Worm (Caenorhabditis elegans) whole organism, L1 larva: Measurements from ENCODE around the gene bath-20.

Experiments used
- C16A3.4 ChIP-seq: fragments of 150-350 bp; optimal IDR thresholded peaks from 2 replicates; lab custom pipeline; 2014; ENCODE audit warnings: missing biosample characterization, missing genetic modification characterization
- F16B12.6 ChIP-seq: fragments of 150-350 bp; optimal IDR thresholded peaks from 2 replicates; lab custom pipeline; 2014; ENCODE audit warnings: missing biosample characterization, missing genetic modification characterization
- aha-1 ChIP-seq: fragments of 150-350 bp; optimal IDR thresholded peaks from 2 replicates; lab custom pipeline; 2014; ENCODE audit warnings: missing biosample characterization, missing genetic modification characterization
- ceh-82 ChIP-seq, 3 experiments: fragments of 150-350 bp in 1 of 3; sonication (generic microtip) in 2 of 3; optimal IDR thresholded peaks; 2 replicates each; lab custom pipeline; 2014 to 2017; ENCODE audit warnings: missing biosample characterization in 3 of 3, missing genetic modification characterization in 3 of 3
- ceh-88 ChIP-seq: fragments of 200-800 bp; sonication (Bioruptor generic); IDR thresholded peaks from 2 replicates; pipeline ENCODE4 v1.3.6; 2022; ENCODE audit warnings: missing genetic modification characterization, missing compliant biosample characterization
- ces-1 ChIP-seq: fragments of 150-350 bp; optimal IDR thresholded peaks from 2 replicates; lab custom pipeline; 2014; ENCODE audit warnings: missing biosample characterization, missing genetic modification reagents, missing genetic modification characterization
- dsc-1 ChIP-seq: sonication (generic microtip); optimal IDR thresholded peaks from 2 replicates; lab custom pipeline; 2016; ENCODE audit warnings: mild to moderate bottlenecking, missing genetic modification characterization, missing compliant biosample characterization
- efl-1 ChIP-seq, 4 experiments: fragments of 150-350 bp; optimal IDR thresholded peaks in 3 of 4; peaks in 1 of 4; 1 replicate in 1 of 4; 2 replicates in 3 of 4; lab custom pipeline; 2014; ENCODE audit warnings: missing biosample characterization in 2 of 4, missing genetic modification characterization in 2 of 4, missing genetic modification reagents in 2 of 4
- elt-2 ChIP-seq: sonication (generic microtip); optimal IDR thresholded peaks from 2 replicates; lab custom pipeline; 2016; ENCODE audit warnings: missing genetic modification characterization, mild to moderate bottlenecking, inconsistent platforms, missing compliant biosample characterization, missing genetic modification reagents
- fos-1 ChIP-seq: fragments of 150-350 bp; optimal IDR thresholded peaks from 2 replicates; lab custom pipeline; 2014; ENCODE audit warnings: missing biosample characterization, missing genetic modification characterization
- grh-1 ChIP-seq: fragments of 200-800 bp; sonication (Bioruptor generic); IDR thresholded peaks from 2 replicates; pipeline ENCODE4 v1.3.6; 2022; ENCODE audit warnings: missing genetic modification reagents, missing genetic modification characterization, missing compliant biosample characterization
- hlh-4 ChIP-seq: sonication (generic microtip); optimal IDR thresholded peaks from 2 replicates; lab custom pipeline; 2016; ENCODE audit warnings: mild to moderate bottlenecking, missing genetic modification characterization, missing compliant biosample characterization
- irx-1 ChIP-seq: sonication (generic microtip); optimal IDR thresholded peaks from 2 replicates; lab custom pipeline; 2016; ENCODE audit warnings: missing genetic modification characterization, missing compliant biosample characterization
- jun-1 ChIP-seq: fragments of 150-350 bp; optimal IDR thresholded peaks from 2 replicates; lab custom pipeline; 2014; ENCODE audit warnings: missing biosample characterization, missing genetic modification reagents, missing genetic modification characterization
- lin-15B ChIP-seq: fragments of 150-350 bp; sonication (generic microtip); optimal IDR thresholded peaks from 3 replicates; lab custom pipeline; 2014; ENCODE audit warnings: missing biosample characterization, missing genetic modification characterization
- lin-35 ChIP-seq, 2 experiments: fragments of 150-350 bp; optimal IDR thresholded peaks; 2 replicates each; lab custom pipeline; 2014; ENCODE audit warnings: missing biosample characterization in 2 of 2, missing genetic modification characterization in 2 of 2, missing genetic modification reagents in 2 of 2
- nhr-47 ChIP-seq: sonication (generic microtip); optimal IDR thresholded peaks from 2 replicates; lab custom pipeline; 2016; ENCODE audit warnings: mild to moderate bottlenecking, missing genetic modification characterization, moderate library complexity, missing compliant biosample characterization
- nhr-71 ChIP-seq: sonication (generic microtip); optimal IDR thresholded peaks from 2 replicates; lab custom pipeline; 2016; ENCODE audit warnings: mild to moderate bottlenecking, missing genetic modification characterization, moderate library complexity, missing compliant biosample characterization
- nhr-76 ChIP-seq: sonication (generic microtip); optimal IDR thresholded peaks from 2 replicates; lab custom pipeline; 2017; ENCODE audit warnings: missing biosample characterization, missing genetic modification characterization
- nhr-84 ChIP-seq: sonication (generic microtip); optimal IDR thresholded peaks from 2 replicates; lab custom pipeline; 2017; ENCODE audit warnings: missing biosample characterization, missing genetic modification characterization
- pax-3 ChIP-seq: fragments of 200-800 bp; sonication (Bioruptor generic); optimal IDR thresholded peaks from 2 replicates; lab custom pipeline; 2018; ENCODE audit warnings: mild to moderate bottlenecking, missing genetic modification characterization, moderate library complexity, missing compliant biosample characterization
- pqm-1 ChIP-seq: sonication (generic microtip); optimal IDR thresholded peaks from 3 replicates; lab custom pipeline; 2017; ENCODE audit warnings: missing biosample characterization, missing genetic modification characterization
- sup-37 ChIP-seq: fragments of 200-800 bp; sonication (Bioruptor generic); optimal IDR thresholded peaks from 2 replicates; lab custom pipeline; 2018; ENCODE audit warnings: mild to moderate bottlenecking, missing genetic modification characterization, missing compliant biosample characterization
- swsn-7 ChIP-seq: sonication (generic microtip); optimal IDR thresholded peaks from 2 replicates; lab custom pipeline; 2016; ENCODE audit warnings: missing genetic modification characterization, missing compliant biosample characterization

Gene bath-20

ce11 chrII:1996237-1996636 is 46.1 kb downstream of the bath-20 start, which contains the start of gene math-20:
Gene math-20, plus strand, starts transcription at chrII:1996537.
- no peak for TF ChIP-seq nhr-47
- TF ChIP-seq nhr-84 (tag; lab: Kevin White, UChicago), result no peak
- TF ChIP-seq F16B12.6 (tag; lab: Kevin White, UChicago), result no peak
- no peak for TF ChIP-seq ceh-88 (GFP tag; lab: Robert Waterston, UW)
- TF ChIP-seq irx-1 (tag; lab: Kevin White, UChicago), result no peak
- no peak for TF ChIP-seq fos-1 (tag; lab: Kevin White, UChicago)
- TF ChIP-seq jun-1, result no peak
- no peak for TF ChIP-seq ceh-82 (tag; optimal IDR thresholded peaks at IDR 0.05; lab: Kevin White, UChicago)
- TF ChIP-seq lin-15B (tag; lab: Kevin White, UChicago), result no peak
- no peak for TF ChIP-seq aha-1 (tag; lab: Kevin White, UChicago)
- no peak for TF ChIP-seq nhr-71 (tag; lab: Kevin White, UChicago)
- TF ChIP-seq grh-1, result no peak
- no peak for TF ChIP-seq efl-1 (optimal IDR thresholded peaks at IDR 0.05; lab: Kevin White, UChicago)
- no peak for TF ChIP-seq efl-1 (GFP tag; optimal IDR thresholded peaks at IDR 0.05 in 1 of 2; lab: Kevin White, UChicago)
- no peak for TF ChIP-seq swsn-7 (tag; lab: Kevin White, UChicago)
- no peak for TF ChIP-seq pax-3 (tag; lab: Kevin White, UChicago)
- no peak for TF ChIP-seq sup-37 (GFP tag; lab: Kevin White, UChicago)
- no peak for TF ChIP-seq nhr-76 (tag; lab: Kevin White, UChicago)
- no peak for TF ChIP-seq C16A3.4 (tag; lab: Kevin White, UChicago)
- TF ChIP-seq ces-1 (GFP tag; lab: Kevin White, UChicago), result no peak

ce11 chrII:1995744-1996143 is 46.6 kb downstream of the bath-20 start:
- peak; percentile 27 for TF ChIP-seq pqm-1 (tag; lab: Kevin White, UChicago)
- TF ChIP-seq elt-2 (tag; lab: Kevin White, UChicago), result peak; percentile 84
- TF ChIP-seq ceh-82 (tag; optimal IDR thresholded peaks at IDR 0.05; lab: Kevin White, UChicago), result no peak
- TF ChIP-seq lin-35 (GFP tag; optimal IDR thresholded peaks at IDR 0.05; lab: Kevin White, UChicago), result peak in 1 of 2 experiments; percentile 14
- TF ChIP-seq, all 84 proteins: peak for 3

- TF ChIP-seq dsc-1 (tag; lab: Kevin White, UChicago), result no peak
- TF ChIP-seq hlh-4 (tag; lab: Kevin White, UChicago), result no peak
Measured at ce11 chrII:1993738-1994137, 48.6 kb downstream of the bath-20 start, which contains the start of gene math-21. Gene math-21, plus strand, starts transcription at chrII:1994038.
